Fruit fly (Drosophila melanogaster): ENCODE measurements around the gene CG14857.

dm6 chr3R:14785335-14785734 is 16.2 kb upstream of the CG14857 start:
- TF ChIP-seq EcR (GFP tag; optimal IDR thresholded peaks at IDR 0.05): no peak
- no peak for TF ChIP-seq Ets98B (GFP tag; IDR thresholded peaks at IDR 0.05)
- no peak for TF ChIP-seq D1 (tag; optimal IDR thresholded peaks at IDR 0.05)
- TF ChIP-seq CG34367 (tag; optimal IDR thresholded peaks at IDR 0.05): no peak
- no peak for TF ChIP-seq CG8159 (tag; optimal IDR thresholded peaks at IDR 0.05)
- TF ChIP-seq CG8301 (tag; optimal IDR thresholded peaks at IDR 0.05): peak; percentile 17
- TF ChIP-seq Pif1B (GFP tag; optimal IDR thresholded peaks at IDR 0.05): no peak
- peak; percentile 16; the same call in 1 of the 3 replicates for TF ChIP-seq CG4496 (GFP tag; IDR thresholded peaks at IDR 0.05)
- no peak for TF ChIP-seq CG15710 (tag; optimal IDR thresholded peaks at IDR 0.05)
- TF ChIP-seq CG10348 (GFP tag; IDR thresholded peaks at IDR 0.05): no peak
